Worm (Caenorhabditis elegans) whole organism, L1 larva: ENCODE results near the gene clpp-1.
A peak's percentile ranks its signal among the peaks of the same experiment; 100 is the strongest.
"Not testable (repeated sequence)": the region's sequence is repeated elsewhere in the genome, so short reads cannot be mapped to it uniquely, and the experiment has no call there.

ENCODE experiments used
- C16A3.4 ChIP-seq: fragments of 150-350 bp; optimal IDR thresholded peaks from 2 replicates; lab custom pipeline; 2014; ENCODE audit warnings: missing biosample characterization, missing genetic modification characterization
- C34B4.2 ChIP-seq: sonication (generic microtip); optimal IDR thresholded peaks from 2 replicates; lab custom pipeline; 2017; ENCODE audit warnings: mild to moderate bottlenecking, missing genetic modification characterization, missing compliant biosample characterization
- F16B12.6 ChIP-seq: fragments of 150-350 bp; optimal IDR thresholded peaks from 2 replicates; lab custom pipeline; 2014; ENCODE audit warnings: missing biosample characterization, missing genetic modification characterization
- alr-1 ChIP-seq: fragments of 200-800 bp; sonication (Bioruptor generic); optimal IDR thresholded peaks from 2 replicates; lab custom pipeline; 2018; ENCODE audit warnings: borderline replicate concordance, mild to moderate bottlenecking, missing genetic modification characterization, missing compliant biosample characterization
- aly-2 ChIP-seq: fragments of 150-350 bp; optimal IDR thresholded peaks from 2 replicates; lab custom pipeline; 2014; ENCODE audit warnings: missing biosample characterization, missing genetic modification characterization
- ceh-63 ChIP-seq: fragments of 200-800 bp; sonication (Bioruptor generic); optimal IDR thresholded peaks from 2 replicates; lab custom pipeline; 2018; ENCODE audit warnings: mild to moderate bottlenecking, missing genetic modification characterization, missing compliant biosample characterization
- ceh-88 ChIP-seq: fragments of 200-800 bp; sonication (Bioruptor generic); IDR thresholded peaks from 2 replicates; pipeline ENCODE4 v1.3.6; 2022; ENCODE audit warnings: missing genetic modification characterization, missing compliant biosample characterization
- ces-1 ChIP-seq: fragments of 150-350 bp; optimal IDR thresholded peaks from 2 replicates; lab custom pipeline; 2014; ENCODE audit warnings: missing biosample characterization, missing genetic modification reagents, missing genetic modification characterization
- dsc-1 ChIP-seq: sonication (generic microtip); optimal IDR thresholded peaks from 2 replicates; lab custom pipeline; 2016; ENCODE audit warnings: mild to moderate bottlenecking, missing genetic modification characterization, missing compliant biosample characterization
- efl-1 ChIP-seq, 4 experiments: fragments of 150-350 bp; optimal IDR thresholded peaks in 3 of 4; peaks in 1 of 4; 1 replicate in 1 of 4; 2 replicates in 3 of 4; lab custom pipeline; 2014; ENCODE audit warnings: missing biosample characterization in 2 of 4, missing genetic modification characterization in 2 of 4, missing genetic modification reagents in 2 of 4
- efl-3 ChIP-seq: fragments of 200-800 bp; sonication (Bioruptor generic); optimal IDR thresholded peaks from 2 replicates; lab custom pipeline; 2018; ENCODE audit warnings: mild to moderate bottlenecking, missing genetic modification characterization, missing compliant biosample characterization
- elt-2 ChIP-seq: sonication (generic microtip); optimal IDR thresholded peaks from 2 replicates; lab custom pipeline; 2016; ENCODE audit warnings: missing genetic modification characterization, mild to moderate bottlenecking, inconsistent platforms, missing compliant biosample characterization, missing genetic modification reagents
- elt-3 ChIP-seq, 6 experiments: fragments of 150-350 bp in 1 of 6; sonication (generic microtip); optimal IDR thresholded peaks; 2 replicates each; lab custom pipeline; 2017 to 2018; ENCODE audit warnings: missing biosample characterization in 6 of 6, missing genetic modification characterization in 6 of 6, inconsistent platforms in 1 of 6
- ets-5 ChIP-seq: fragments of 200-800 bp; sonication (Bioruptor generic); IDR thresholded peaks from 2 replicates; pipeline ENCODE4 v1.3.6; 2022; ENCODE audit warnings: missing genetic modification characterization, missing compliant biosample characterization
- fkh-10 ChIP-seq: sonication (generic microtip); optimal IDR thresholded peaks from 2 replicates; lab custom pipeline; 2017; ENCODE audit warnings: missing biosample characterization, missing genetic modification reagents, missing genetic modification characterization
- fkh-8 ChIP-seq: sonication (generic microtip); optimal IDR thresholded peaks from 2 replicates; lab custom pipeline; 2016; ENCODE audit warnings: mild to moderate bottlenecking, missing genetic modification characterization, missing compliant biosample characterization
- hlh-17 ChIP-seq: fragments of 200-800 bp; sonication (Bioruptor generic); optimal IDR thresholded peaks from 2 replicates; lab custom pipeline; 2018; ENCODE audit warnings: missing genetic modification characterization, mild to moderate bottlenecking, missing compliant biosample characterization, moderate library complexity, borderline replicate concordance
- hlh-4 ChIP-seq: sonication (generic microtip); optimal IDR thresholded peaks from 2 replicates; lab custom pipeline; 2016; ENCODE audit warnings: mild to moderate bottlenecking, missing genetic modification characterization, missing compliant biosample characterization
- hpl-2 ChIP-seq: fragments of 150-350 bp; optimal IDR thresholded peaks from 2 replicates; lab custom pipeline; 2014; ENCODE audit warnings: missing biosample characterization, missing genetic modification reagents, missing genetic modification characterization
- irx-1 ChIP-seq: sonication (generic microtip); optimal IDR thresholded peaks from 2 replicates; lab custom pipeline; 2016; ENCODE audit warnings: missing genetic modification characterization, missing compliant biosample characterization
- isw-1 ChIP-seq: fragments of 200-800 bp; sonication (Bioruptor generic); IDR thresholded peaks from 2 replicates; pipeline ENCODE4 v1.3.6; 2022; ENCODE audit warnings: missing genetic modification characterization, missing compliant biosample characterization
- jun-1 ChIP-seq: fragments of 150-350 bp; optimal IDR thresholded peaks from 2 replicates; lab custom pipeline; 2014; ENCODE audit warnings: missing biosample characterization, missing genetic modification reagents, missing genetic modification characterization
- lin-13 ChIP-seq: fragments of 150-350 bp; optimal IDR thresholded peaks from 2 replicates; lab custom pipeline; 2014; ENCODE audit warnings: missing biosample characterization, missing genetic modification reagents, missing genetic modification characterization
- lin-14 ChIP-seq: fragments of 200-800 bp; sonication (Bioruptor generic); optimal IDR thresholded peaks from 2 replicates; lab custom pipeline; 2018; ENCODE audit warnings: mild to moderate bottlenecking, missing genetic modification characterization, moderate library complexity, missing compliant biosample characterization
- lin-39 ChIP-seq: fragments of 150-350 bp; optimal IDR thresholded peaks from 2 replicates; lab custom pipeline; 2014; ENCODE audit warnings: missing biosample characterization, missing genetic modification reagents, missing genetic modification characterization
- mdl-1 ChIP-seq, 2 experiments: fragments of 150-350 bp; optimal IDR thresholded peaks; 2 replicates each; lab custom pipeline; 2014 to 2017; ENCODE audit warnings: missing biosample characterization in 2 of 2, missing genetic modification characterization in 2 of 2, inconsistent platforms in 1 of 2
- mef-2 ChIP-seq: fragments of 150-350 bp; optimal IDR thresholded peaks from 2 replicates; lab custom pipeline; 2014; ENCODE audit warnings: missing biosample characterization, missing genetic modification characterization
- mep-1 ChIP-seq: fragments of 150-350 bp; optimal IDR thresholded peaks from 2 replicates; lab custom pipeline; 2014; ENCODE audit warnings: missing biosample characterization, missing genetic modification characterization
- nhr-11 ChIP-seq: fragments of 150-350 bp; optimal IDR thresholded peaks from 2 replicates; lab custom pipeline; 2014; ENCODE audit warnings: missing biosample characterization, missing genetic modification characterization
- nhr-19 ChIP-seq: fragments of 200-800 bp; sonication (Bioruptor generic); conservative IDR thresholded peaks from 2 replicates; pipeline ENCODE4 v1.3.6; 2022; ENCODE audit warnings: missing genetic modification characterization, missing compliant biosample characterization
- nhr-71 ChIP-seq: sonication (generic microtip); optimal IDR thresholded peaks from 2 replicates; lab custom pipeline; 2016; ENCODE audit warnings: mild to moderate bottlenecking, missing genetic modification characterization, moderate library complexity, missing compliant biosample characterization
- nhr-76 ChIP-seq: sonication (generic microtip); optimal IDR thresholded peaks from 2 replicates; lab custom pipeline; 2017; ENCODE audit warnings: missing biosample characterization, missing genetic modification characterization
- nhr-77 ChIP-seq: fragments of 150-350 bp; optimal IDR thresholded peaks from 2 replicates; lab custom pipeline; 2014; ENCODE audit warnings: missing biosample characterization, missing genetic modification characterization
- nhr-85 ChIP-seq: sonication (generic microtip); peaks from one replicate; lab custom pipeline; 2016; ENCODE audit warnings: missing genetic modification characterization, inconsistent platforms, missing compliant biosample characterization
- nhr-90 ChIP-seq: sonication (generic microtip); optimal IDR thresholded peaks from 2 replicates; lab custom pipeline; 2016; ENCODE audit warnings: mild to moderate bottlenecking, missing genetic modification characterization, missing compliant biosample characterization; ENCODE audit not compliant: poor library complexity
- pqm-1 ChIP-seq: sonication (generic microtip); optimal IDR thresholded peaks from 3 replicates; lab custom pipeline; 2017; ENCODE audit warnings: missing biosample characterization, missing genetic modification characterization
- skn-1 ChIP-seq: fragments of 150-350 bp; optimal IDR thresholded peaks from 2 replicates; lab custom pipeline; 2014; ENCODE audit warnings: missing biosample characterization, missing genetic modification characterization
- sox-4 ChIP-seq: sonication (generic microtip); optimal IDR thresholded peaks from 2 replicates; lab custom pipeline; 2016; ENCODE audit warnings: missing genetic modification characterization, missing compliant biosample characterization
- sptf-1 ChIP-seq: fragments of 150-350 bp; optimal IDR thresholded peaks from 2 replicates; lab custom pipeline; 2014; ENCODE audit warnings: missing biosample characterization, missing genetic modification characterization
- sup-37 ChIP-seq: fragments of 200-800 bp; sonication (Bioruptor generic); optimal IDR thresholded peaks from 2 replicates; lab custom pipeline; 2018; ENCODE audit warnings: mild to moderate bottlenecking, missing genetic modification characterization, missing compliant biosample characterization
- tbx-2 ChIP-seq: sonication (generic microtip); optimal IDR thresholded peaks from 2 replicates; lab custom pipeline; 2016; ENCODE audit warnings: missing genetic modification characterization, missing compliant biosample characterization
- tlp-1 ChIP-seq: fragments of 150-350 bp; optimal IDR thresholded peaks from 2 replicates; lab custom pipeline; 2014; ENCODE audit warnings: missing biosample characterization, missing genetic modification characterization
- unc-130 ChIP-seq: fragments of 150-350 bp; optimal IDR thresholded peaks from 2 replicates; lab custom pipeline; 2017; ENCODE audit warnings: missing biosample characterization, missing genetic modification characterization, inconsistent platforms
- unc-30 ChIP-seq: sonication (generic microtip); optimal IDR thresholded peaks from 2 replicates; lab custom pipeline; 2017; ENCODE audit warnings: missing biosample characterization, missing genetic modification characterization
- unc-62 ChIP-seq: fragments of 150-350 bp; optimal IDR thresholded peaks from 2 replicates; lab custom pipeline; 2014; ENCODE audit warnings: missing biosample characterization, missing genetic modification reagents, missing genetic modification characterization
- unc-86 ChIP-seq: sonication (generic microtip); optimal IDR thresholded peaks from 2 replicates; lab custom pipeline; 2016; ENCODE audit warnings: missing genetic modification characterization, missing compliant biosample characterization
- ztf-11 ChIP-seq, 2 experiments: sonication (generic microtip); optimal IDR thresholded peaks; 2 replicates each; lab custom pipeline; 2016 to 2017; ENCODE audit warnings: missing genetic modification characterization in 2 of 2, missing biosample characterization in 1 of 2, missing compliant biosample characterization in 1 of 2
- ztf-4 ChIP-seq: fragments of 150-350 bp; optimal IDR thresholded peaks from 2 replicates; lab custom pipeline; 2014; ENCODE audit warnings: missing biosample characterization, missing genetic modification characterization

The clpp-1 gene

ce11 chrII:10303663-10304115, 1.0 kb upstream of the clpp-1 start, which contains the start of gene vha-9 (continued):
- peak; percentile 78 for TF ChIP-seq unc-130 (tag; lab: Kevin White, UChicago)
- TF ChIP-seq ces-1 (GFP tag; lab: Kevin White, UChicago), result peak; percentile 34
- TF ChIP-seq nhr-85 (tag; lab: Kevin White, UChicago), result peak; percentile 57
- TF ChIP-seq hlh-17 (GFP tag; lab: Kevin White, UChicago), result no peak
- peak in 1 of 6 experiments; percentile 37 for TF ChIP-seq elt-3 (tag; optimal IDR thresholded peaks at IDR 0.05; lab: Kevin White, UChicago)
- peak; percentile 71 for TF ChIP-seq skn-1
- peak; percentile 70 for TF ChIP-seq dsc-1 (tag; lab: Kevin White, UChicago)
- TF ChIP-seq mdl-1 (tag; optimal IDR thresholded peaks at IDR 0.05; lab: Kevin White, UChicago), result peak in 1 of 2 experiments; percentile 57
- no peak for TF ChIP-seq aly-2 (tag; lab: Kevin White, UChicago)
- TF ChIP-seq tbx-2 (tag; lab: Kevin White, UChicago), result peak; percentile 76
- TF ChIP-seq F16B12.6 (tag; lab: Kevin White, UChicago), result peak; percentile 52
- no peak for TF ChIP-seq ceh-63
- TF ChIP-seq lin-14 (GFP tag; lab: Kevin White, UChicago), result peak; percentile 81
- TF ChIP-seq ztf-11 (tag; optimal IDR thresholded peaks at IDR 0.05; lab: Kevin White, UChicago), result peak in 1 of 2 experiments; percentile 59
- TF ChIP-seq nhr-19 (GFP tag; lab: Robert Waterston, UW), result peak; percentile 57
- peak; percentile 66 for TF ChIP-seq C16A3.4 (tag; lab: Kevin White, UChicago)
- peak; percentile 48 for TF ChIP-seq isw-1 (GFP tag; lab: Robert Waterston, UW)
- no peak for TF ChIP-seq unc-30 (tag; lab: Kevin White, UChicago)
- TF ChIP-seq fkh-8 (tag; lab: Kevin White, UChicago), result peak; percentile 45
- peak; percentile 41 for TF ChIP-seq lin-13 (GFP tag; lab: Kevin White, UChicago)
- no peak for TF ChIP-seq nhr-76
- TF ChIP-seq unc-62 (GFP tag; lab: Kevin White, UChicago), result no peak
- peak; percentile 26 for TF ChIP-seq ztf-4
- no peak for TF ChIP-seq hlh-4
- no peak for TF ChIP-seq sup-37 (GFP tag; lab: Kevin White, UChicago)
- peak; percentile 35; the same call in 1 of the 2 replicates for TF ChIP-seq ceh-88 (GFP tag; lab: Robert Waterston, UW)
- TF ChIP-seq, all 84 proteins: peak for 44

ce11 chrII:10302141-10302574, 484 bp downstream of the clpp-1 start:
- not testable (repeated sequence) for TF ChIP-seq efl-1 (optimal IDR thresholded peaks at IDR 0.05; lab: Kevin White, UChicago)
- TF ChIP-seq efl-1 (GFP tag; optimal IDR thresholded peaks at IDR 0.05 in 1 of 2; lab: Kevin White, UChicago), result peak in 1 of 2 experiments; percentile 8
- peak; percentile 1 for TF ChIP-seq nhr-85 (tag; lab: Kevin White, UChicago)

- TF ChIP-seq ztf-11 (tag; optimal IDR thresholded peaks at IDR 0.05; lab: Kevin White, UChicago) (peak in 1 of 2 experiments; percentile 71), efl-3 (peak; percentile 21), unc-62 (GFP tag; lab: Kevin White, UChicago) (no peak), lin-14 (GFP tag; lab: Kevin White, UChicago) (peak; percentile 71), mef-2 (tag; lab: Kevin White, UChicago) (peak; percentile 25), irx-1 (tag; lab: Kevin White, UChicago) (peak; percentile 60), lin-39 (tag; lab: Kevin White, UChicago) (peak; percentile 45), mep-1 (tag; lab: Kevin White, UChicago) (peak; percentile 91), tlp-1 (tag; lab: Kevin White, UChicago) (no peak), nhr-11 (tag; lab: Kevin White, UChicago) (no peak), elt-2 (tag; lab: Kevin White, UChicago) (no peak), C16A3.4 (tag; lab: Kevin White, UChicago) (peak; percentile 83), alr-1 (no peak), nhr-76 (no peak), unc-30 (tag; lab: Kevin White, UChicago) (no peak), unc-86 (tag; lab: Kevin White, UChicago) (peak; percentile 71), aly-2 (tag; lab: Kevin White, UChicago) (peak; percentile 64), sptf-1 (tag; lab: Kevin White, UChicago) (no peak), C34B4.2 (tag; lab: Kevin White, UChicago) (no peak), sox-4 (tag; lab: Kevin White, UChicago) (peak; percentile 55), mdl-1 (tag; optimal IDR thresholded peaks at IDR 0.05; lab: Kevin White, UChicago) (peak in 1 of 2 experiments; percentile 51), nhr-90 (peak; percentile 69), ets-5 (GFP tag; lab: Robert Waterston, UW) (no peak), ceh-88 (GFP tag; lab: Robert Waterston, UW) (no peak), hpl-2 (GFP tag; lab: Kevin White, UChicago) (no peak), jun-1 (tag; lab: Kevin White, UChicago) (peak; percentile 55), nhr-77 (peak; percentile 68), nhr-71 (tag; lab: Kevin White, UChicago) (peak; percentile 83), pqm-1 (tag; lab: Kevin White, UChicago) (no peak), fkh-10 (peak; percentile 63)
Measured at ce11 chrII:10300954-10301353, 1.7 kb downstream of the clpp-1 start, which contains the start of gene mdt-22. mdt-22 (plus strand) TSS chrII:10301216.
